Fruit fly (Drosophila melanogaster) ovary, adult (tissue): ENCODE results near the gene CG42716.

Source experiments
- CG17801 ChIP-seq: fragments of 200-800 bp; optimal IDR thresholded peaks from 2 replicates; lab custom pipeline; 2019; ENCODE audit warnings: missing biosample characterization, mild to moderate bottlenecking, missing genetic modification characterization, moderate library complexity; ENCODE audit not compliant: partially characterized antibody

CG42716 gene

dm6 chr3L:16013198-16013982 lies 20.2 kb upstream of the CG42716 start:
- no peak for TF ChIP-seq CG17801

dm6 chr3L:16014515-16014914 lies 19.1 kb upstream of the CG42716 start:
- TF ChIP-seq CG17801, result no peak

DNA sequence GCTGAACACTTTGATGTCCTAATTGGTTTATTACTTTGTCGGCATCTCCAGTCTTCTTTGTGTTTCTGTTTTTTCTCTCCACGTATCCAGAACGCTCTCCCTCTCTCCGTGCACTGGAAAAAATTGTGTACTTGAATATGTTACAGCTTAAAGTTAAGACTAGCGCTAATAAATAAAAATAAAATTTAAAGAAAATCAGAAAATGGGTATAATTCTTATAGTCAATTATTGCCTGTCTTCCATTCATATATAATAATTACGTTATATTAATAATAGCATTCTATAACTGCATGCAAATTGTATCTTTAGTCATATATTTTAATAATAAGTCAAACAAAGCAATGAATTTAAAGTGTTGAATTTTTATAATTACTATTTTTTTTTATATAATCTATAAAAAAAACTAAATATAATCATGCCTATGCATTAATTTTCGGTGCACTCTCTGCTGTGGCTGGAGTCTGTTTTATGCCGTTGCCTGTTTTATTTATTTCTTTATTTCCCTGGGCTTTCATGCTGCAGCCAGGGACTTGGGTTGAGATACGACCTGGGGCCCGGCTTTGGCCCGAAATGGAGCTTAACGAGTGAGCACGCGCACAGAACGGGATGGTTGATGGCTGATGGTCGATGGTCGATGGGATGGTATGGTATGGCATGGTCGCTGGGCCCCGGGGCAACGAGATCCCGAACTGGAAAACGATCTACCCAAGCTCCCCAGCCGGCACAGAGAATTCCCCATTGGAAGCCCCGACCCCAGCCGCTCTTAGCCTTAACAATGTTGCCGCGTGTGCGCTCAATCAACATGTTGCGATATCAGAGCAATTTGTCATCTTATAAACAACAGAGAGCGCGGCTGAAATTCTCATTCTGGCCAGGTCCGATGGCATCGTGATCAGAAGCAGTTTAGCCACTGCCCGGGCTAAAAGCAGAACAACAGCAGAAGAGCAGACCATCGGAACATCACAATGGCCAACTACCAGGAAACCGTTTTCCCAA lies 17.5 kb upstream of the CG42716 start:
- no peak for TF ChIP-seq CG17801

DNA sequence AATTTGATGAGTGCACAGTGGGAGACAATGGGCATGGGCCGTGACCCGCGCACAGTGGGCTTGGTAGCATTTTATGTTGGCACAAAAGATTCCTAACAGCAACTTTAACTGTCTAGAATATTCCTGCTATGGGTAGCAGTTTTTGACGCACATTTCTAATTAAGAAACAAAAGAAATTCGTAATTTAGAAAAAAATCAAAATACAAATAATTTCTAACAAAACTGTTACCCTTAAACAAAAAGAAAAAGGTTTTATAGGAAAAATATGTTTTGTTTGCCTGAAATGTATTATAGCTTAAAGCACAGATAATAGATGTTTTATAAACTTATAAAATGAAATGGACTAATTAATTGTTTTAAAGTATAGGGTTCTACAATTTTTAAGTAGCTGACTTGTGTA lies 16.7 kb upstream of the CG42716 start:
- no peak for TF ChIP-seq CG17801

dm6 chr3L:16017528-16018250 lies 15.9 kb upstream of the CG42716 start:
- TF ChIP-seq CG17801, result no peak

- TF ChIP-seq CG17801, result no peak
Observed at dm6 chr3L:16018251-16018583, 15.4 kb upstream of the CG42716 start.

DNA sequence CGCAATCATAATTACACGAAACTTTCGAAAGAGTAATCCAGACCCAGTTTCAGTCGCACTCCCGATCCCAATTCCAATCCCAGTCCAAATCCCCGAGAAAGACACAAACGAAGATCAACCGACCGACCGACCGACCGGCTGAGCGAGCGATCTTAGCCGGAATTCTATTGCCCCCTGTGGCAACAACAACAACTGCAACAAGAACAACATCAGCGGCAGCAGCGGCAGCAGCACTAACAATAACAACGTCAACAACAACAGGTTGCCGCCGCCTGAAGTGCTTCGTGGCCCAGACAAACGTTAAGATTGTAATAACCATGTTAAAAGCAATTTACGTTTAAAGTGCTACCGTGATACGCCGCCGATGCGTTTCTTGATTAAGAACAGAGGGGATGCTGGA lies 14.9 kb upstream of the CG42716 start:
- TF ChIP-seq CG17801, result no peak

DNA sequence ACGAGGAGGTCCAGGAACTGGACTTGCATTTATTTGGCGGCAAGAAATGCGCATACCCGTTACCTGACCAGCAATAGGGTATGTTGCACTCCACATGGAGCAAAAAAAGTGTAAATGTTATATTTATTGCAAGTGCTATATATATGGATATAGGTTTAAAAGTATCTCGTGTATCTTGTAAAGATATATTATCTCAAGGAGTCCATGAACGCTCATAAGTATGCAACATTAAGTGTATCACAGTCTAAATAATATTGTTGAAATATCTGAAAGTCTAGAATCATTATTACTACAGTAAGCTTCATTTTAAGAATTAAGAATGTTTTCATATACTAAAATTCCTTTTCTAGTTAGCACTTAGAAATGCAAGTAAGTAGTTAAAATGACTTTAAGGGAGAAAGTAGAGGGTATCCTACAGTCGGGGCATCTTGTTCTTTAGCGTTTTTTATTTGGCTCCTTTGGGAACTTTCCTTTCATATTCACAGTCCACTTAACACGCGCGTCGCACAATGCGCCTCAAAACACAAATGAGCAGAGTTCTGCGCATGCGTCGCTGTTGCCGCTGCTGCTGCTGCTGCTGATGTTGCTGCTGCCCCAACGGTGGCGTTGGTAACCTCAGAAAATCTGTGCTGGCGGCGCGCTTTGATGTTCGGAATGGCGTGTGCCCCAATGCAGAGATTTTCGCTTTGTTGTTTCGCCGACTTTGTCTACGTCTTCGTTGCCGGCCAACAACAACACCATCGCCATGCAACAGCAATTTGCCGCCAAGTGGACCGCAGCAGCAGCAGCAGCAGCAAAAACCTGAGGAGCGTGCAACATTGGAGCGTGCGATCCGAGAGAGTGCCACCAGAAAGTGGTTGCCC lies 14.2 kb upstream of the CG42716 start:
- TF ChIP-seq CG17801, result no peak

dm6 chr3L:16021064-16021683 lies 12.4 kb upstream of the CG42716 start:
- no peak for TF ChIP-seq CG17801

DNA sequence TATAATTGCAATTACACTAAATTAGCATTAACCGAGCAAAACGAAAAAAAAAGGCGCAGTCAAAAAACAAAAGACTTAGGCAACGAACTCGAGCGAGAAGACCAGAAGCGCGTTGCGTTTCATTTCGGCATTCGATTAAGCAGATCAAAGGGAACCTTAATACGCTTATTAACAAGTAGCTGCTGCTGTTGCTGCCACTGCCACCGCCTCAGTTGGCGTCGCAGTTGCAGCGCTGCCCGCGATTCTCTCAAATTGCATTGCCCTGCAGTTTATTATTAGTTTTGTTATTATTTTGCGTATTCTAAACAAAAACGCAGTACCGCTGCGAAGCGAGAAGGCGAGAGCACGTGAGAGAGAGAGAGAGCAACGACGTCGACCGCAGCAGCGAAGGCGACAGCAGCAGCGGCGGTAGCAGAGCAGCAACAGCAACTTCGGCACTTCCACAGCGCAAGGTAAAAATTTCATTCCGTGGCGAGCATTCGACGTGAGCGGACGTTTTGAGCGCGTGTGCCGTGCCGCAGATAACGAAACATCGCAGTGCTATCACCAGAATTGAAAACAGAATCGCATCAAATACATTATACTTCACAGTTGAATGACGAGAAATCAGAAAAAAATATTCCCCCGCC lies 10.4 kb upstream of the CG42716 start, which contains the start of gene Notum:
Gene Notum, plus strand, starts transcription at position 461 of the 629 bp plus-strand sequence.
- no peak for TF ChIP-seq CG17801

dm6 chr3L:16024276-16025019 lies 9.1 kb upstream of the CG42716 start:
- no peak for TF ChIP-seq CG17801

DNA sequence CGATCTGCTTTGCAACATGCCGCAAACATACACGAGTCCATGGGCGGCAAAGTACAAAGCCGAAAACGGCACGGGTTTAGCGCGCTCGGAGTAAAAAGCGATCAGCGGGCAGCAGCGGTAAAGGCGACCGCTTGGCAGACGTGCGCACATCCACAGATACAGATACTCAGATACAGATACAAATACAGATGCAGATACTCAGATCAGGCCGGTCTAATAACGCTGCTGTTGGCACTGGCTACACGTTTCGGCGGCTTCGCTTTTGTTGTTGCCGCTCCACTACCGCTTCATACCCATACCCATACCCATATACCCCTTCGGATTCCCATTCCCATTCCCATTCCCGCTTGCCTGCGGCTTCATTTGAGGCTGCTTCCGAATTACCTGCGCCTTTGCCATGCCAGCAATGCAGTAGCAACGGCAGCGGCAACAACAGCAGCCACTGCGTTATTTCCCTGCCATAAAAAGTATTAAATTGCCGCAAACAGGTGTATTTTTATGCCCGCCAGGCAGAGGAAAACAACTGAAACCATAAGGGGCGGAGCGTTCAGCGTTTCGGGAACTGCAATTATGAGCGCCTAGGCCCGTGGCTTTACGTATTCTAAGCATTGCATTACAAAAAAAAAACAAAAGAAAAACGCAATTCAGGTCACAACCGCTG lies 8.4 kb upstream of the CG42716 start:
- TF ChIP-seq CG17801, result no peak

DNA sequence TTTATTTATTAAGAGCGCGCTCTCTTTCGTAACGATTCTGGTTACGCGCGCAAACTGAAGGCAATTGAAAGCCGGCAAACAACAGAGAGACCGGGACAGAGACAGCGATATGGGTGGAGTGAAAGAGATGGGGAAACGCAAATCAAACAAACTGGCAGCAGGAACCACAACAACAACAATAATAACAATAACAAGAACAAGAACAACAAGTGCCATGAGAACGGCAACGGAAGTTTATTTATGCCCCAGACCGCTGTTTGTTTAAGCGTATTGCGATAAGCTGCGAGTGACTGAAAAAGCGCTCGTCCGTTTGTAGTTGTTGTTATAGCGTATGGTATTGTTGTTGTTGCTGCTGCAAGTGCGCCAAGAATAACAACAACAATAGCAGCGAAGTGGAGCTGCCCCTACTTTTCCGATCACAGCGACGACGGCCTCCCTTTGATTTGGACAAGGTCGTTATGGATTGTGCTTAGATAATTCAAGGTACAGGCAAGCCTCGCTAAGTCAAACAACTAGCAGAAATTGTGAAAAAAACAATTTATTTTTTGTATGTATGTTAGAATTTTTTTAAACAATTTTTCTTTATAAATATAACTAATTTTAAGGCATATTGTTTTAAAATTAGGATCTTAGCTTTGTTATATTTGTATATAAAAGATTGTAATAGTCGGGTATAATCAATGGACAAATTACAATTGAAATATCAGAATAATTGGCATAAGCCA lies 7.4 kb upstream of the CG42716 start:
- TF ChIP-seq CG17801, result no peak
